Fruit fly (Drosophila melanogaster) whole organism, adult: ENCODE results near the gene CG46281.

Experiments
- CG11617 ChIP-seq: fragments of 200-800 bp; sonication (Bioruptor generic); optimal IDR thresholded peaks from 2 replicates; lab custom pipeline; 2017; ENCODE audit warnings: mild to moderate bottlenecking, missing biosample characterization, missing genetic modification reagents, missing genetic modification characterization
- CG12768 ChIP-seq: fragments of 200-800 bp; sonication (Bioruptor generic); optimal IDR thresholded peaks from 2 replicates; lab custom pipeline; 2017; ENCODE audit warnings: missing biosample characterization, missing genetic modification characterization, mild to moderate bottlenecking, moderate library complexity, missing genetic modification reagents
- CG14711 ChIP-seq: fragments of 200-800 bp; sonication (Bioruptor generic); optimal IDR thresholded peaks from 2 replicates; lab custom pipeline; 2018; ENCODE audit warnings: missing biosample characterization, mild to moderate bottlenecking, missing genetic modification characterization, moderate library complexity
- CG1620 ChIP-seq: fragments of 200-800 bp; sonication (Bioruptor generic); optimal IDR thresholded peaks from 2 replicates; lab custom pipeline; 2016; ENCODE audit warnings: missing biosample characterization, missing genetic modification characterization
- CG33017 ChIP-seq: fragments of 200-800 bp; sonication (Bioruptor generic); optimal IDR thresholded peaks from 2 replicates; lab custom pipeline; 2018; ENCODE audit warnings: missing biosample characterization, mild to moderate bottlenecking, missing genetic modification characterization, moderate library complexity
- CG5204 ChIP-seq: fragments of 200-800 bp; sonication (Bioruptor generic); optimal IDR thresholded peaks from 2 replicates; lab custom pipeline; 2016; ENCODE audit warnings: missing biosample characterization, missing genetic modification characterization
- CG7045 ChIP-seq: fragments of 200-800 bp; sonication (Bioruptor generic); optimal IDR thresholded peaks from 2 replicates; lab custom pipeline; 2017; ENCODE audit warnings: missing biosample characterization, mild to moderate bottlenecking, missing genetic modification characterization
- CG7101 ChIP-seq: fragments of 200-800 bp; sonication (Bioruptor generic); optimal IDR thresholded peaks from 2 replicates; lab custom pipeline; 2018; ENCODE audit warnings: missing biosample characterization, mild to moderate bottlenecking, missing genetic modification characterization, moderate library complexity
- Clk ChIP-seq: fragments of 200-800 bp; sonication (Bioruptor generic); optimal IDR thresholded peaks from 2 replicates; lab custom pipeline; 2017; ENCODE audit warnings: missing biosample characterization, missing genetic modification characterization
- Crg-1 ChIP-seq: fragments of 200-800 bp; sonication (Bioruptor generic); optimal IDR thresholded peaks from 2 replicates; lab custom pipeline; 2016; ENCODE audit warnings: missing biosample characterization, missing genetic modification characterization
- Hr96 ChIP-seq: fragments of 200-800 bp; sonication (Bioruptor generic); optimal IDR thresholded peaks from 2 replicates; lab custom pipeline; 2016; ENCODE audit warnings: missing biosample characterization, missing genetic modification characterization
- Mnt ChIP-seq: fragments of 200-800 bp; sonication (Bioruptor generic); optimal IDR thresholded peaks from 2 replicates; lab custom pipeline; 2016; ENCODE audit warnings: missing biosample characterization, mild to moderate bottlenecking, missing genetic modification characterization
- bab1 ChIP-seq: fragments of 200-800 bp; sonication (Bioruptor generic); optimal IDR thresholded peaks from 3 replicates; lab custom pipeline; 2019; ENCODE audit warnings: missing biosample characterization, mild to moderate bottlenecking, missing genetic modification characterization, moderate library complexity
- cic ChIP-seq: fragments of 200-800 bp; sonication (Bioruptor generic); optimal IDR thresholded peaks from 2 replicates; lab custom pipeline; 2017; ENCODE audit warnings: missing biosample characterization, mild to moderate bottlenecking, missing genetic modification characterization, moderate library complexity
- cnc ChIP-seq, 2 experiments: fragments of >200 bp; optimal IDR thresholded peaks; 2 replicates each; lab custom pipeline; 2017
- kay ChIP-seq: fragments of 200-800 bp; sonication (Bioruptor generic); peaks from one replicate; lab custom pipeline; 2016; ENCODE audit warnings: missing biosample characterization, missing genetic modification characterization, borderline replicate concordance
- ovo ChIP-seq: fragments of 200-800 bp; sonication (Bioruptor generic); optimal IDR thresholded peaks from 2 replicates; lab custom pipeline; 2016; ENCODE audit warnings: missing biosample characterization, missing genetic modification characterization
- pad ChIP-seq: fragments of 200-800 bp; sonication (Bioruptor generic); optimal IDR thresholded peaks from 3 replicates; lab custom pipeline; 2017; ENCODE audit warnings: missing biosample characterization, missing genetic modification characterization, mild to moderate bottlenecking, moderate library complexity, missing genetic modification reagents
- tj ChIP-seq: fragments of 200-800 bp; sonication (Bioruptor generic); optimal IDR thresholded peaks from 3 replicates; lab custom pipeline; 2017; ENCODE audit warnings: missing biosample characterization, mild to moderate bottlenecking, missing genetic modification characterization, moderate library complexity
- toe ChIP-seq: fragments of 200-800 bp; sonication (Bioruptor generic); optimal IDR thresholded peaks from 2 replicates; lab custom pipeline; 2016; ENCODE audit warnings: missing biosample characterization, missing genetic modification characterization

CG46281 gene

dm6 chr3R:13010905-13011620 is 19.0 kb downstream of the CG46281 start, which contains the start of gene CG8031:
TSS of gene CG8031 (minus strand) at chr3R:13011310.
- TF ChIP-seq CG12768 (GFP tag; lab: Kevin White, UChicago) (no peak), CG14711 (tag; lab: Kevin White, UChicago) (no peak), Mnt (GFP tag; lab: Kevin White, UChicago) (peak; percentile 51), toe (GFP tag; lab: Kevin White, UChicago) (no peak), bab1 (GFP tag; lab: Kevin White, UChicago) (peak; percentile 21), CG7101 (tag; lab: Kevin White, UChicago) (peak; percentile 53)

dm6 chr3R:13009595-13009994 is 20.5 kb downstream of the CG46281 start, which contains the start of gene CG11656:
TSS of gene CG11656 (plus strand) at chr3R:13009895.
- TF ChIP-seq cic (GFP tag; lab: Kevin White, UChicago) (no peak), Crg-1 (GFP tag; lab: Kevin White, UChicago) (no peak), ovo (GFP tag; lab: Kevin White, UChicago) (no peak), pad (GFP tag; lab: Kevin White, UChicago) (no peak), CG7045 (no peak), CG12768 (GFP tag; lab: Kevin White, UChicago) (no peak), cnc (optimal IDR thresholded peaks at IDR 0.05; lab: Kevin White, UChicago) (no peak), Clk (GFP tag; lab: Kevin White, UChicago) (no peak), CG5204 (GFP tag; lab: Kevin White, UChicago) (no peak), CG33017 (tag; lab: Kevin White, UChicago) (no peak), CG11617 (GFP tag; lab: Kevin White, UChicago) (no peak), toe (GFP tag; lab: Kevin White, UChicago) (no peak), tj (no peak), bab1 (GFP tag; lab: Kevin White, UChicago) (no peak), Hr96 (GFP tag; lab: Kevin White, UChicago) (no peak), kay (no peak), CG7101 (tag; lab: Kevin White, UChicago) (no peak)

dm6 chr3R:12998234-12998591 is 31.9 kb downstream of the CG46281 start:
- TF ChIP-seq CG33017 (tag; lab: Kevin White, UChicago) (no peak), bab1 (GFP tag; lab: Kevin White, UChicago) (no peak), pad (GFP tag; lab: Kevin White, UChicago) (no peak), CG12768 (GFP tag; lab: Kevin White, UChicago) (no peak), CG7045 (no peak), ovo (GFP tag; lab: Kevin White, UChicago) (no peak), tj (no peak), cic (GFP tag; lab: Kevin White, UChicago) (no peak), CG1620 (GFP tag; lab: Kevin White, UChicago) (no peak), CG5204 (GFP tag; lab: Kevin White, UChicago) (no peak), Crg-1 (GFP tag; lab: Kevin White, UChicago) (no peak), CG14711 (tag; lab: Kevin White, UChicago) (no peak), kay (no peak), toe (GFP tag; lab: Kevin White, UChicago) (no peak), CG7101 (tag; lab: Kevin White, UChicago) (no peak), CG11617 (GFP tag; lab: Kevin White, UChicago) (no peak)

- no peak for TF ChIP-seq kay
- peak; percentile 56 for TF ChIP-seq Mnt (GFP tag; lab: Kevin White, UChicago)
- TF ChIP-seq CG11617 (GFP tag; lab: Kevin White, UChicago): peak; percentile 34
- TF ChIP-seq CG14711 (tag; lab: Kevin White, UChicago): peak; percentile 84
- TF ChIP-seq toe (GFP tag; lab: Kevin White, UChicago): peak; percentile 27
- peak; percentile 5 for TF ChIP-seq bab1 (GFP tag; lab: Kevin White, UChicago)
- peak; percentile 52 for TF ChIP-seq Hr96 (GFP tag; lab: Kevin White, UChicago)
- peak; percentile 17 for TF ChIP-seq tj
- TF ChIP-seq cic (GFP tag; lab: Kevin White, UChicago): peak; percentile 14
- TF ChIP-seq Clk (GFP tag; lab: Kevin White, UChicago): no peak
- TF ChIP-seq pad (GFP tag; lab: Kevin White, UChicago): no peak
Observed at dm6 chr3R:12997550-12998233, 32.4 kb downstream of the CG46281 start, which contains the start of the genes CG17327, CG44194 and CG7518. TSS of gene CG17327 (minus strand) at chr3R:12997726. TSS of gene CG44194 (minus strand) at chr3R:12997726. TSS of gene CG7518 (plus strand) at chr3R:12998089.

dm6 chr3R:12995522-12995921 is 34.6 kb downstream of the CG46281 start, which contains the start of gene CG7488:
TSS of gene CG7488 (plus strand) at chr3R:12995620.
- TF ChIP-seq CG1620 (GFP tag; lab: Kevin White, UChicago) (no peak), tj (no peak), Crg-1 (GFP tag; lab: Kevin White, UChicago) (no peak), bab1 (GFP tag; lab: Kevin White, UChicago) (peak; percentile 44)

dm6 chr3R:12995047-12995446 is 35.1 kb downstream of the CG46281 start, which contains the start of gene yellow-f2:
TSS of gene yellow-f2 (minus strand) at chr3R:12995147.
- TF ChIP-seq pad (GFP tag; lab: Kevin White, UChicago) (no peak), CG11617 (GFP tag; lab: Kevin White, UChicago) (no peak), Mnt (GFP tag; lab: Kevin White, UChicago) (no peak), Crg-1 (GFP tag; lab: Kevin White, UChicago) (no peak), tj (no peak), kay (no peak), cic (GFP tag; lab: Kevin White, UChicago) (no peak), toe (GFP tag; lab: Kevin White, UChicago) (no peak), CG7045 (no peak), Hr96 (GFP tag; lab: Kevin White, UChicago) (no peak), CG12768 (GFP tag; lab: Kevin White, UChicago) (no peak)
